Fruit fly (Drosophila melanogaster) whole organism, embryonic: ENCODE measurements around the gene Usp14.

Source experiments
- BtbVII ChIP-seq: fragments of 200-800 bp; sonication (Bioruptor generic); optimal IDR thresholded peaks from 3 replicates; lab custom pipeline; 2017; ENCODE audit warnings: missing biosample characterization, mild to moderate bottlenecking, missing genetic modification characterization
- C15 ChIP-seq: fragments of 200-800 bp; sonication (Bioruptor generic); IDR thresholded peaks from 3 replicates; pipeline ENCODE4 v1.3.6; 2022; ENCODE audit warnings: missing biosample characterization, missing genetic modification characterization
- CG10959 ChIP-seq: fragments of 200-800 bp; sonication (Bioruptor generic); IDR thresholded peaks from 2 replicates; pipeline ENCODE4 v1.3.6; 2022; ENCODE audit warnings: missing biosample characterization, missing genetic modification characterization
- CG10979 ChIP-seq: fragments of 200-800 bp; sonication (Bioruptor generic); optimal IDR thresholded peaks from 2 replicates; lab custom pipeline; 2018; ENCODE audit warnings: missing biosample characterization, mild to moderate bottlenecking, missing genetic modification characterization, moderate library complexity
- CG12155 ChIP-seq: fragments of 200-800 bp; sonication (Bioruptor generic); optimal IDR thresholded peaks from 3 replicates; lab custom pipeline; 2016; ENCODE audit warnings: missing biosample characterization, missing genetic modification characterization
- CG13296 ChIP-seq: fragments of 200-800 bp; sonication (Bioruptor generic); optimal IDR thresholded peaks from 3 replicates; lab custom pipeline; 2018; ENCODE audit warnings: missing biosample characterization, mild to moderate bottlenecking, missing genetic modification characterization
- CG14667 ChIP-seq: fragments of 200-800 bp; sonication (Bioruptor generic); IDR thresholded peaks from 2 replicates; pipeline ENCODE4 v1.3.6; 2022; ENCODE audit warnings: missing biosample characterization, missing genetic modification characterization
- CG15269 ChIP-seq: fragments of 200-800 bp; sonication (Bioruptor generic); optimal IDR thresholded peaks from 2 replicates; lab custom pipeline; 2018; ENCODE audit warnings: missing biosample characterization, mild to moderate bottlenecking, missing genetic modification characterization, moderate library complexity
- CG15514 ChIP-seq: fragments of 200-800 bp; sonication (Bioruptor generic); optimal IDR thresholded peaks from 3 replicates; lab custom pipeline; 2017; ENCODE audit warnings: missing biosample characterization, missing genetic modification characterization, mild to moderate bottlenecking, moderate library complexity, missing genetic modification reagents
- CG16863 ChIP-seq: fragments of 200-800 bp; sonication (Bioruptor generic); optimal IDR thresholded peaks from 3 replicates; lab custom pipeline; 2016; ENCODE audit warnings: missing biosample characterization, missing genetic modification characterization
- CG2678 ChIP-seq: fragments of 200-800 bp; sonication (Bioruptor generic); optimal IDR thresholded peaks from 3 replicates; lab custom pipeline; 2019; ENCODE audit warnings: missing biosample characterization, mild to moderate bottlenecking, missing genetic modification characterization, moderate library complexity
- CG42726 ChIP-seq: fragments of 200-800 bp; sonication (Bioruptor generic); IDR thresholded peaks from 2 replicates; pipeline ENCODE4 v1.3.6; 2022; ENCODE audit warnings: missing biosample characterization, missing genetic modification characterization; ENCODE audit not compliant: partially characterized antibody
- CG4328 ChIP-seq: fragments of 200-800 bp; sonication (Bioruptor generic); optimal IDR thresholded peaks from 3 replicates; lab custom pipeline; 2017; ENCODE audit warnings: missing biosample characterization, missing genetic modification reagents, missing genetic modification characterization
- CG4854 ChIP-seq: fragments of 200-800 bp; sonication (Bioruptor generic); optimal IDR thresholded peaks from 2 replicates; lab custom pipeline; 2016; ENCODE audit warnings: missing biosample characterization, missing genetic modification characterization, inconsistent platforms
- CG6654 ChIP-seq: fragments of 200-800 bp; sonication (Bioruptor generic); optimal IDR thresholded peaks from 2 replicates; lab custom pipeline; 2017; ENCODE audit warnings: missing biosample characterization, mild to moderate bottlenecking, missing genetic modification characterization
- CG7963 ChIP-seq: fragments of 200-800 bp; sonication (Bioruptor generic); IDR thresholded peaks from 3 replicates; pipeline ENCODE4 v1.3.6; 2022; ENCODE audit warnings: missing biosample characterization, missing genetic modification characterization; ENCODE audit not compliant: partially characterized antibody
- Deaf1 ChIP-seq: fragments of 200-800 bp; optimal IDR thresholded peaks from 3 replicates; lab custom pipeline; 2019; ENCODE audit warnings: missing biosample characterization, mild to moderate bottlenecking, missing genetic modification characterization, moderate library complexity
- Dll ChIP-seq: fragments of 200-800 bp; sonication (Bioruptor generic); IDR thresholded peaks from 4 replicates; pipeline ENCODE4 v1.3.6; 2022; ENCODE audit warnings: missing biosample characterization, missing genetic modification characterization; ENCODE audit not compliant: partially characterized antibody
- E2f1 ChIP-seq: fragments of 200-800 bp; sonication (Bioruptor generic); IDR thresholded peaks from 2 replicates; pipeline ENCODE4 v1.3.6; 2022; ENCODE audit warnings: missing biosample characterization, missing genetic modification characterization
- GATAe ChIP-seq: fragments of 200-800 bp; sonication (Bioruptor generic); conservative IDR thresholded peaks from 2 replicates; pipeline ENCODE4 v1.3.6; 2022; ENCODE audit warnings: missing biosample characterization, missing genetic modification characterization
- Gsc ChIP-seq: fragments of 200-800 bp; sonication (Bioruptor generic); IDR thresholded peaks from 2 replicates; pipeline ENCODE4 v1.3.6; 2022; ENCODE audit warnings: missing biosample characterization, missing genetic modification characterization
- Hey ChIP-seq: fragments of 200-800 bp; sonication (Bioruptor generic); optimal IDR thresholded peaks from 3 replicates; lab custom pipeline; 2018; ENCODE audit warnings: missing biosample characterization, mild to moderate bottlenecking, missing genetic modification characterization
- Optix ChIP-seq: fragments of 200-800 bp; sonication (Bioruptor generic); IDR thresholded peaks from 3 replicates; pipeline ENCODE4 v1.3.6; 2022; ENCODE audit warnings: missing biosample characterization, missing genetic modification characterization
- Poxn ChIP-seq: fragments of 200-800 bp; sonication (Bioruptor generic); IDR thresholded peaks from 2 replicates; pipeline ENCODE4 v1.3.6; 2022; ENCODE audit warnings: missing biosample characterization, missing genetic modification characterization
- Rx ChIP-seq: fragments of 200-800 bp; sonication (Bioruptor generic); IDR thresholded peaks from 2 replicates; pipeline ENCODE4 v1.3.6; 2022; ENCODE audit warnings: missing biosample characterization, missing genetic modification characterization
- YL-1 ChIP-seq: fragments of 200-800 bp; sonication (Bioruptor generic); optimal IDR thresholded peaks from 3 replicates; lab custom pipeline; 2017; ENCODE audit warnings: missing biosample characterization, mild to moderate bottlenecking, missing genetic modification characterization
- al ChIP-seq: fragments of 200-800 bp; sonication (Bioruptor generic); IDR thresholded peaks from 2 replicates; pipeline ENCODE4 v1.3.6; 2022; ENCODE audit warnings: missing biosample characterization, missing genetic modification characterization
- aop ChIP-seq: fragments of 200-800 bp; sonication (Bioruptor generic); IDR thresholded peaks from 2 replicates; pipeline ENCODE4 v1.3.6; 2022; ENCODE audit warnings: missing biosample characterization, missing genetic modification characterization
- ara ChIP-seq: fragments of 200-800 bp; sonication (Bioruptor generic); IDR thresholded peaks from 2 replicates; pipeline ENCODE4 v1.3.6; 2022; ENCODE audit warnings: missing biosample characterization, missing genetic modification characterization
- bcd ChIP-seq: fragments of 200-800 bp; sonication (Bioruptor generic); optimal IDR thresholded peaks from 2 replicates; lab custom pipeline; 2017; ENCODE audit warnings: missing biosample characterization, mild to moderate bottlenecking, missing genetic modification characterization
- danr ChIP-seq: fragments of 200-800 bp; sonication (Bioruptor generic); IDR thresholded peaks from 2 replicates; pipeline ENCODE4 v1.3.6; 2022; ENCODE audit warnings: missing biosample characterization, missing genetic modification characterization
- disco-r ChIP-seq: fragments of 200-800 bp; sonication (Bioruptor generic); optimal IDR thresholded peaks from 2 replicates; lab custom pipeline; 2016; ENCODE audit warnings: missing biosample characterization, missing genetic modification characterization
- emc ChIP-seq: fragments of 200-800 bp; sonication (Bioruptor generic); optimal IDR thresholded peaks from 2 replicates; lab custom pipeline; 2016; ENCODE audit warnings: missing biosample characterization, missing genetic modification characterization
- esg ChIP-seq: fragments of 200-800 bp; sonication (Bioruptor generic); conservative IDR thresholded peaks from 2 replicates; pipeline ENCODE4 v1.3.6; 2022; ENCODE audit warnings: missing biosample characterization, missing genetic modification characterization
- ftz-f1 ChIP-seq: fragments of 200-800 bp; sonication (Bioruptor generic); optimal IDR thresholded peaks from 2 replicates; lab custom pipeline; 2016; ENCODE audit warnings: missing biosample characterization, missing genetic modification characterization
- gsb ChIP-seq: fragments of 200-800 bp; sonication (Bioruptor generic); IDR thresholded peaks from 2 replicates; pipeline ENCODE4 v1.3.6; 2022; ENCODE audit warnings: missing biosample characterization, missing genetic modification characterization
- kah ChIP-seq: fragments of 200-800 bp; sonication (Bioruptor generic); optimal IDR thresholded peaks from 2 replicates; lab custom pipeline; 2018; ENCODE audit warnings: missing biosample characterization, mild to moderate bottlenecking, missing genetic modification characterization
- lab ChIP-seq: fragments of 200-800 bp; sonication (Bioruptor generic); optimal IDR thresholded peaks from 3 replicates; lab custom pipeline; 2017; ENCODE audit warnings: missing biosample characterization, missing genetic modification characterization, mild to moderate bottlenecking, moderate library complexity, missing genetic modification reagents
- lilli ChIP-seq: fragments of 200-800 bp; sonication (Bioruptor generic); optimal IDR thresholded peaks from 3 replicates; lab custom pipeline; 2016; ENCODE audit warnings: missing biosample characterization, missing genetic modification characterization
- lov ChIP-seq, 2 experiments: fragments of 200-800 bp in 1 of 2; fragments of >200 bp in 1 of 2; sonication (Bioruptor generic) in 1 of 2; IDR thresholded peaks in 1 of 2; optimal IDR thresholded peaks in 1 of 2; 2 replicates in 1 of 2; 3 replicates in 1 of 2; pipeline versions ENCODE4 v1.3.6 to Lab custom; 2017 to 2022; ENCODE audit warnings: missing biosample characterization in 1 of 2, missing genetic modification characterization in 1 of 2
- ssp ChIP-seq: fragments of 200-800 bp; sonication (Bioruptor generic); IDR thresholded peaks from 2 replicates; pipeline ENCODE4 v1.3.6; 2022; ENCODE audit warnings: missing biosample characterization, missing genetic modification characterization
- tna ChIP-seq: fragments of 200-800 bp; sonication (Bioruptor generic); IDR thresholded peaks from 2 replicates; pipeline ENCODE4 v1.3.6; 2022; ENCODE audit warnings: missing biosample characterization, missing genetic modification characterization; ENCODE audit not compliant: partially characterized antibody
- ttk ChIP-seq: fragments of 200-800 bp; sonication (Bioruptor generic); IDR thresholded peaks from 2 replicates; pipeline ENCODE4 v2.1.2; 2022; ENCODE audit warnings: missing biosample characterization, missing genetic modification characterization
- tx ChIP-seq: fragments of 200-800 bp; sonication (Bioruptor generic); optimal IDR thresholded peaks from 2 replicates; lab custom pipeline; 2016; ENCODE audit warnings: missing biosample characterization, missing genetic modification characterization
- unc-4 ChIP-seq: fragments of 200-800 bp; sonication (Bioruptor generic); IDR thresholded peaks from 2 replicates; pipeline ENCODE4 v1.3.6; 2022; ENCODE audit warnings: missing biosample characterization, missing genetic modification characterization; ENCODE audit not compliant: partially characterized antibody
- unpg ChIP-seq: fragments of 200-800 bp; sonication (Bioruptor generic); optimal IDR thresholded peaks from 3 replicates; lab custom pipeline; 2018; ENCODE audit warnings: missing biosample characterization, mild to moderate bottlenecking, missing genetic modification characterization, moderate library complexity
- wdn ChIP-seq: fragments of 200-800 bp; sonication (Bioruptor generic); IDR thresholded peaks from 2 replicates; pipeline ENCODE4 v1.3.6; 2022; ENCODE audit warnings: missing biosample characterization, missing genetic modification characterization
- zen ChIP-seq: fragments of 200-800 bp; sonication (Bioruptor generic); optimal IDR thresholded peaks from 3 replicates; lab custom pipeline; 2018; ENCODE audit warnings: missing biosample characterization, mild to moderate bottlenecking, missing genetic modification characterization, moderate library complexity

The Usp14 gene

dm6 chr2L:10306518-10307260, 7.5 kb downstream of the Usp14 start, which contains the start of the genes CG5390 and CG4968 (continued):
- 0 out of 3 replicates have a peak, but pooled peaks have one; percentile 17 for TF ChIP-seq CG7963 (GFP tag; lab: Robert Waterston, UW)
- no peak for TF ChIP-seq Optix
- TF ChIP-seq C15 (GFP tag; lab: Robert Waterston, UW), result no peak
- TF ChIP-seq CG12155 (GFP tag; lab: Kevin White, UChicago), result peak; percentile 67
- no peak for TF ChIP-seq CG4854 (GFP tag; lab: Kevin White, UChicago)
- peak; percentile 70 for TF ChIP-seq CG4328 (GFP tag; lab: Kevin White, UChicago)
- TF ChIP-seq tna (GFP tag; lab: Robert Waterston, UW), result no peak
- no peak for TF ChIP-seq aop (GFP tag; lab: Robert Waterston, UW)
- 0 out of 2 replicates have a peak, but pooled peaks have one; percentile 17 for TF ChIP-seq ssp (GFP tag; lab: Robert Waterston, UW)
- TF ChIP-seq wdn (GFP tag; lab: Robert Waterston, UW), result peak; percentile 38; the same call in 1 of the 2 replicates
- no peak for TF ChIP-seq GATAe (GFP tag; lab: Robert Waterston, UW)
- peak; percentile 82 for TF ChIP-seq CG13296
- peak; percentile 6 for TF ChIP-seq ftz-f1 (GFP tag; lab: Kevin White, UChicago)
- TF ChIP-seq ttk, result peak; percentile 32; the same call in 1 of the 2 replicates
- TF ChIP-seq CG42726 (GFP tag; lab: Robert Waterston, UW), result no peak
- TF ChIP-seq unpg (GFP tag; lab: Kevin White, UChicago), result peak; percentile 81
- TF ChIP-seq bcd (GFP tag; lab: Kevin White, UChicago), result no peak
- peak; percentile 44; the same call in 1 of the 4 replicates for TF ChIP-seq Dll (GFP tag; lab: Robert Waterston, UW)
- peak; percentile 49; the same call in 1 of the 2 replicates for TF ChIP-seq danr (GFP tag; lab: Robert Waterston, UW)
- TF ChIP-seq al (GFP tag; lab: Robert Waterston, UW), result peak; percentile 55
- TF ChIP-seq Deaf1 (tag; lab: Kevin White, UChicago), result no peak
- no peak for TF ChIP-seq Hey (tag; lab: Kevin White, UChicago)
- peak; percentile 97 for TF ChIP-seq CG15514 (GFP tag; lab: Kevin White, UChicago)
- TF ChIP-seq emc, result no peak
- TF ChIP-seq kah, result no peak
- TF ChIP-seq tx (GFP tag; lab: Kevin White, UChicago), result no peak
- TF ChIP-seq Gsc (GFP tag; lab: Robert Waterston, UW), result no peak
- no peak for TF ChIP-seq E2f1 (GFP tag; lab: Robert Waterston, UW)
- TF ChIP-seq ara (GFP tag; lab: Robert Waterston, UW), result no peak
- no peak for TF ChIP-seq CG16863 (GFP tag; lab: Kevin White, UChicago)
- no peak for TF ChIP-seq Poxn
- TF ChIP-seq CG10979 (tag; lab: Kevin White, UChicago), result peak; percentile 62
- TF ChIP-seq unc-4 (GFP tag; lab: Robert Waterston, UW), result peak; percentile 50
- no peak for TF ChIP-seq CG2678 (tag; lab: Kevin White, UChicago)
- 0 out of 2 replicates have a peak, but pooled peaks have one; percentile 14 for TF ChIP-seq CG14667
- no peak for TF ChIP-seq lab (GFP tag; lab: Kevin White, UChicago)
- no peak for TF ChIP-seq CG10959 (GFP tag; lab: Robert Waterston, UW)
- TF ChIP-seq YL-1, result peak; percentile 85
- TF ChIP-seq zen, result peak; percentile 33
- no peak for TF ChIP-seq gsb (GFP tag; lab: Robert Waterston, UW)
- TF ChIP-seq lilli (GFP tag; lab: Kevin White, UChicago), result peak; percentile 65
- TF ChIP-seq CG15269 (tag; lab: Kevin White, UChicago), result peak; percentile 85
- TF ChIP-seq Rx (GFP tag; lab: Robert Waterston, UW), result no peak
- no peak for TF ChIP-seq lov (optimal IDR thresholded peaks at IDR 0.05; lab: Kevin White, UChicago)
- no peak for TF ChIP-seq lov (GFP tag; IDR thresholded peaks at IDR 0.05; lab: Robert Waterston, UW)
- peak; percentile 10 for TF ChIP-seq disco-r (GFP tag; lab: Kevin White, UChicago)
- TF ChIP-seq CG6654, result no peak
- peak; percentile 76 for TF ChIP-seq BtbVII (GFP tag; lab: Kevin White, UChicago)
- peak; percentile 13; the same call in 1 of the 2 replicates for TF ChIP-seq esg
